Fruit fly (Drosophila melanogaster): Measurements from ENCODE around the gene CG4617.

dm6 chrX:7094169-7094568, 10.1 kb downstream of the CG4617 start:
- TF ChIP-seq Atf3 (GFP tag; optimal IDR thresholded peaks at IDR 0.05) (no peak), toy (GFP tag; IDR thresholded peaks at IDR 0.05) (no peak), ham (GFP tag; IDR thresholded peaks at IDR 0.05) (no peak), pum (GFP tag; optimal IDR thresholded peaks at IDR 0.05) (no peak), Dip3 (GFP tag; optimal IDR thresholded peaks at IDR 0.05) (no peak), Max (GFP tag; optimal IDR thresholded peaks at IDR 0.05) (no peak), zen (tag; optimal IDR thresholded peaks at IDR 0.05) (no peak), CG14860 (GFP tag; IDR thresholded peaks at IDR 0.05; ENCODE audit: partially characterized antibody) (no peak), CG10267 (tag; optimal IDR thresholded peaks at IDR 0.05) (no peak), CG10565 (GFP tag; optimal IDR thresholded peaks at IDR 0.05) (no peak), ab (GFP tag; optimal IDR thresholded peaks at IDR 0.05) (no peak), gfzf (GFP tag; optimal IDR thresholded peaks at IDR 0.05) (no peak), CG3995 (GFP tag; optimal IDR thresholded peaks at IDR 0.05) (no peak)

All from whole organism, embryonic.